Worm (Caenorhabditis elegans) whole organism, L1 larva: ENCODE results near the gene nlp-34.

Experiments used
- ama-1 ChIP-seq: fragments of 150-350 bp; optimal IDR thresholded peaks from 2 replicates; lab custom pipeline; 2014
- ceh-82 ChIP-seq, 3 experiments: fragments of 150-350 bp in 1 of 3; sonication (generic microtip) in 2 of 3; optimal IDR thresholded peaks; 2 replicates each; lab custom pipeline; 2014 to 2017; ENCODE audit warnings: missing biosample characterization in 3 of 3, missing genetic modification characterization in 3 of 3
- jun-1 ChIP-seq: fragments of 150-350 bp; optimal IDR thresholded peaks from 2 replicates; lab custom pipeline; 2014; ENCODE audit warnings: missing biosample characterization, missing genetic modification reagents, missing genetic modification characterization
- nhr-28 ChIP-seq: fragments of 150-350 bp; optimal IDR thresholded peaks from 2 replicates; lab custom pipeline; 2014; ENCODE audit warnings: missing biosample characterization, missing genetic modification characterization

DNA sequence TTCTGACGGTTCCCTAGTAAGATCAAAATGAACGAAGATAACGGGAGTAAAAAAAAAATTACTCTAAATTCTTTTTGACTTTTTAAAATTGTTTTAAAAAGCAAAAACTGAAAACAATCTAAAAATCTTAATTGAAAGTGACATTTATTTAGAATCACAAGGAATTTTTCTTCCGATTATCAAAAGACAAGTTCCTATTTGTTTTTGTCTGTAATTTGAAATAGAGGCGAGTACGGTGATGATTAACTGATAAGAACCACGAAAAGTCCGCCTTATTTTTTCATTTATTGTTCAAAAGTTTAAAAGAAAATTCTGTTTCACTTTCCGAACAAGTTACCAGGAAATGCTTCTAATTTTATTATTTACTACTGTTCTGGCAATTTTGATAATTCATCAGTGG is 29.2 kb downstream of the nlp-34 start, which contains the start of gene dach-1:
- TF ChIP-seq ama-1 (lab: Kevin White, UChicago) (no peak), ceh-82 (tag; optimal IDR thresholded peaks at IDR 0.05; lab: Kevin White, UChicago) (no peak), jun-1 (tag; lab: Kevin White, UChicago) (no peak), nhr-28 (no peak)
